Fruit fly (Drosophila melanogaster) whole organism, prepupa: ENCODE measurements around the gene CG33252.

Experiments
- Eip78C ChIP-seq: fragments of 200-800 bp; sonication (Bioruptor generic); peaks from one replicate; lab custom pipeline; 2016; ENCODE audit warnings: missing biosample characterization, missing genetic modification characterization
- fd59A ChIP-seq: fragments of 200-800 bp; sonication (Bioruptor generic); optimal IDR thresholded peaks from 2 replicates; lab custom pipeline; 2017; ENCODE audit warnings: missing biosample characterization, mild to moderate bottlenecking, missing genetic modification characterization, missing genetic modification reagents

- TF ChIP-seq fd59A (GFP tag; lab: Kevin White, UChicago) (no peak), Eip78C (GFP tag; lab: Kevin White, UChicago) (no peak)
Measured at dm6 chrX:16900283-16900682, 3.3 kb upstream of the CG33252 start.
